Fruit fly (Drosophila melanogaster) whole organism, embryonic: ENCODE measurements around the gene CG15160.

Experiments used
- CG10321 ChIP-seq: fragments of 200-800 bp; sonication (Bioruptor generic); IDR thresholded peaks from 2 replicates; pipeline ENCODE4 v1.3.6; 2022; ENCODE audit warnings: missing biosample characterization, missing genetic modification characterization
- CG10462 ChIP-seq: fragments of 200-800 bp; sonication (Bioruptor generic); optimal IDR thresholded peaks from 2 replicates; lab custom pipeline; 2016; ENCODE audit warnings: missing biosample characterization, missing genetic modification characterization
- CG10959 ChIP-seq: fragments of 200-800 bp; sonication (Bioruptor generic); IDR thresholded peaks from 2 replicates; pipeline ENCODE4 v1.3.6; 2022; ENCODE audit warnings: missing biosample characterization, missing genetic modification characterization
- CG12299 ChIP-seq: fragments of 200-800 bp; sonication (Bioruptor generic); optimal IDR thresholded peaks from 2 replicates; lab custom pipeline; 2018; ENCODE audit warnings: missing biosample characterization, mild to moderate bottlenecking, missing genetic modification characterization
- CG13287 ChIP-seq: fragments of 200-800 bp; sonication (Bioruptor generic); IDR thresholded peaks from 2 replicates; pipeline ENCODE4 v1.3.6; 2022; ENCODE audit warnings: missing biosample characterization, missing genetic modification characterization; ENCODE audit not compliant: partially characterized antibody
- CG13624 ChIP-seq: fragments of 200-800 bp; sonication (Bioruptor generic); optimal IDR thresholded peaks from 2 replicates; lab custom pipeline; 2016; ENCODE audit warnings: missing biosample characterization, missing genetic modification characterization
- CG15601 ChIP-seq: fragments of 200-800 bp; sonication (Bioruptor generic); optimal IDR thresholded peaks from 3 replicates; lab custom pipeline; 2019; ENCODE audit warnings: missing biosample characterization, mild to moderate bottlenecking, missing genetic modification characterization, moderate library complexity
- CG1603 ChIP-seq: fragments of 200-800 bp; sonication (Bioruptor generic); optimal IDR thresholded peaks from 2 replicates; lab custom pipeline; 2019; ENCODE audit warnings: missing biosample characterization, mild to moderate bottlenecking, missing genetic modification characterization, moderate library complexity
- CG16779 ChIP-seq: fragments of 200-800 bp; sonication (Bioruptor generic); IDR thresholded peaks from 2 replicates; pipeline ENCODE4 v1.3.6; 2022; ENCODE audit warnings: missing biosample characterization, missing genetic modification characterization
- CG17568 ChIP-seq: fragments of 200-800 bp; sonication (Bioruptor generic); optimal IDR thresholded peaks from 2 replicates; lab custom pipeline; 2018; ENCODE audit warnings: missing biosample characterization, mild to moderate bottlenecking, missing genetic modification characterization, moderate library complexity
- CG18262 ChIP-seq: fragments of 200-800 bp; optimal IDR thresholded peaks from 3 replicates; lab custom pipeline; 2019; ENCODE audit warnings: missing biosample characterization, mild to moderate bottlenecking, missing genetic modification characterization, moderate library complexity
- CG31365 ChIP-seq: fragments of 200-800 bp; sonication (Bioruptor generic); optimal IDR thresholded peaks from 2 replicates; lab custom pipeline; 2018; ENCODE audit warnings: missing biosample characterization, mild to moderate bottlenecking, missing genetic modification characterization
- CG31388 ChIP-seq: fragments of 200-800 bp; sonication (Bioruptor generic); optimal IDR thresholded peaks from 2 replicates; lab custom pipeline; 2016; ENCODE audit warnings: missing biosample characterization, missing genetic modification characterization
- CG33557 ChIP-seq: fragments of 200-800 bp; sonication (Bioruptor generic); optimal IDR thresholded peaks from 2 replicates; lab custom pipeline; 2019; ENCODE audit warnings: missing biosample characterization, mild to moderate bottlenecking, missing genetic modification characterization, moderate library complexity
- CG4328 ChIP-seq: fragments of 200-800 bp; sonication (Bioruptor generic); optimal IDR thresholded peaks from 3 replicates; lab custom pipeline; 2017; ENCODE audit warnings: missing biosample characterization, missing genetic modification reagents, missing genetic modification characterization
- CG4617 ChIP-seq: fragments of 200-800 bp; sonication (Bioruptor generic); optimal IDR thresholded peaks from 3 replicates; lab custom pipeline; 2016; ENCODE audit warnings: missing biosample characterization, missing genetic modification characterization, borderline replicate concordance
- CG4730 ChIP-seq: fragments of 200-800 bp; sonication (Bioruptor generic); IDR thresholded peaks from 2 replicates; pipeline ENCODE4 v1.3.6; 2022; ENCODE audit warnings: missing biosample characterization, missing genetic modification characterization
- CG6272 ChIP-seq: fragments of 200-800 bp; sonication (Bioruptor generic); IDR thresholded peaks from 2 replicates; pipeline ENCODE4 v1.3.6; 2022; ENCODE audit warnings: missing biosample characterization, missing genetic modification characterization
- CG7556 ChIP-seq: fragments of 200-800 bp; sonication (Bioruptor generic); optimal IDR thresholded peaks from 2 replicates; lab custom pipeline; 2017; ENCODE audit warnings: missing biosample characterization, mild to moderate bottlenecking, missing genetic modification characterization
- CG7987 ChIP-seq: fragments of 200-800 bp; sonication (Bioruptor generic); optimal IDR thresholded peaks from 2 replicates; lab custom pipeline; 2018; ENCODE audit warnings: missing biosample characterization, mild to moderate bottlenecking, missing genetic modification characterization, moderate library complexity
- CG9727 ChIP-seq: fragments of 200-800 bp; sonication (Bioruptor generic); optimal IDR thresholded peaks from 3 replicates; lab custom pipeline; 2017; ENCODE audit warnings: missing biosample characterization, mild to moderate bottlenecking, missing genetic modification characterization
- D19B ChIP-seq: fragments of 200-800 bp; sonication (Bioruptor generic); optimal IDR thresholded peaks from 2 replicates; lab custom pipeline; 2017; ENCODE audit warnings: missing biosample characterization, mild to moderate bottlenecking, missing genetic modification characterization
- E2f2 ChIP-seq: fragments of 200-800 bp; sonication (Bioruptor generic); IDR thresholded peaks from 2 replicates; pipeline ENCODE4 v1.3.6; 2022; ENCODE audit warnings: missing biosample characterization, missing genetic modification characterization
- Fer3 ChIP-seq: fragments of 200-800 bp; sonication (Bioruptor generic); optimal IDR thresholded peaks from 2 replicates; lab custom pipeline; 2018; ENCODE audit warnings: missing biosample characterization, mild to moderate bottlenecking, missing genetic modification characterization, moderate library complexity
- GATAe ChIP-seq: fragments of 200-800 bp; sonication (Bioruptor generic); conservative IDR thresholded peaks from 2 replicates; pipeline ENCODE4 v1.3.6; 2022; ENCODE audit warnings: missing biosample characterization, missing genetic modification characterization
- MESR4 ChIP-seq: fragments of 200-800 bp; sonication (Bioruptor generic); optimal IDR thresholded peaks from 2 replicates; lab custom pipeline; 2018; ENCODE audit warnings: missing biosample characterization, mild to moderate bottlenecking, missing genetic modification characterization, moderate library complexity
- Max ChIP-seq: fragments of 200-800 bp; sonication (Bioruptor generic); optimal IDR thresholded peaks from 2 replicates; lab custom pipeline; 2016; ENCODE audit warnings: missing biosample characterization, mild to moderate bottlenecking, missing genetic modification characterization
- Nf-YA ChIP-seq: fragments of 200-800 bp; sonication (Bioruptor generic); IDR thresholded peaks from 2 replicates; pipeline ENCODE4 v1.3.6; 2022; ENCODE audit warnings: missing biosample characterization, missing genetic modification characterization
- Sox102F ChIP-seq: fragments of 200-800 bp; sonication (Bioruptor generic); optimal IDR thresholded peaks from 2 replicates; lab custom pipeline; 2018; ENCODE audit warnings: missing biosample characterization, mild to moderate bottlenecking, missing genetic modification characterization, moderate library complexity
- az2 ChIP-seq: fragments of 200-800 bp; sonication (Bioruptor generic); optimal IDR thresholded peaks from 3 replicates; lab custom pipeline; 2016; ENCODE audit warnings: missing biosample characterization, missing genetic modification characterization
- caup ChIP-seq: fragments of 200-800 bp; sonication (Bioruptor generic); optimal IDR thresholded peaks from 3 replicates; lab custom pipeline; 2017; ENCODE audit warnings: missing biosample characterization, mild to moderate bottlenecking, missing genetic modification characterization, moderate library complexity; ENCODE audit not compliant: severe bottlenecking
- chm ChIP-seq: fragments of 200-800 bp; sonication (Bioruptor generic); IDR thresholded peaks from 2 replicates; pipeline ENCODE4 v1.3.6; 2022; ENCODE audit warnings: missing biosample characterization, missing genetic modification characterization
- ci ChIP-seq: fragments of 200-800 bp; sonication (Bioruptor generic); IDR thresholded peaks from 3 replicates; pipeline ENCODE4 v1.3.6; 2022; ENCODE audit warnings: missing biosample characterization, missing genetic modification characterization
- danr ChIP-seq: fragments of 200-800 bp; sonication (Bioruptor generic); IDR thresholded peaks from 2 replicates; pipeline ENCODE4 v1.3.6; 2022; ENCODE audit warnings: missing biosample characterization, missing genetic modification characterization
- dmrt11E ChIP-seq: fragments of 200-800 bp; sonication (Bioruptor generic); optimal IDR thresholded peaks from 3 replicates; lab custom pipeline; 2018; ENCODE audit warnings: missing biosample characterization, mild to moderate bottlenecking, missing genetic modification characterization, moderate library complexity
- eve ChIP-seq, 2 experiments: fragments of >200 bp; optimal IDR thresholded peaks; 2 replicates each; lab custom pipeline; 2017; ENCODE audit warnings: missing biosample characterization in 2 of 2, missing genetic modification characterization in 2 of 2
- fu2 ChIP-seq: fragments of 200-800 bp; sonication (Bioruptor generic); optimal IDR thresholded peaks from 2 replicates; lab custom pipeline; 2016; ENCODE audit warnings: missing biosample characterization, missing genetic modification characterization
- ind ChIP-seq: fragments of 200-800 bp; sonication (Bioruptor generic); optimal IDR thresholded peaks from 3 replicates; lab custom pipeline; 2016; ENCODE audit warnings: missing biosample characterization, missing genetic modification characterization
- insv ChIP-seq, 2 experiments: fragments of 200-800 bp; sonication (Bioruptor generic); optimal IDR thresholded peaks; 3 replicates each; lab custom pipeline; 2016 to 2018; ENCODE audit warnings: missing biosample characterization in 2 of 2, missing genetic modification characterization in 2 of 2
- nau ChIP-seq: fragments of 200-800 bp; sonication (Bioruptor generic); optimal IDR thresholded peaks from 3 replicates; lab custom pipeline; 2017; ENCODE audit warnings: missing biosample characterization, mild to moderate bottlenecking, missing genetic modification characterization, missing genetic modification reagents
- odd ChIP-seq: fragments of 200-800 bp; sonication (Bioruptor generic); optimal IDR thresholded peaks from 2 replicates; lab custom pipeline; 2017; ENCODE audit warnings: missing biosample characterization, mild to moderate bottlenecking, missing genetic modification characterization
- peb ChIP-seq: fragments of 200-800 bp; sonication (Bioruptor generic); IDR thresholded peaks from 2 replicates; pipeline ENCODE4 v1.3.6; 2022; ENCODE audit warnings: missing biosample characterization, missing genetic modification characterization
- schlank ChIP-seq: fragments of 200-800 bp; sonication (Bioruptor generic); optimal IDR thresholded peaks from 2 replicates; lab custom pipeline; 2018; ENCODE audit warnings: missing biosample characterization, mild to moderate bottlenecking, missing genetic modification characterization
- shn ChIP-seq: fragments of 200-800 bp; sonication (Bioruptor generic); optimal IDR thresholded peaks from 3 replicates; lab custom pipeline; 2016; ENCODE audit warnings: missing biosample characterization, missing genetic modification characterization
- sim ChIP-seq: fragments of 200-800 bp; sonication (Bioruptor generic); IDR thresholded peaks from 2 replicates; pipeline ENCODE4 v1.3.6; 2022; ENCODE audit warnings: missing biosample characterization, missing genetic modification characterization
- sima ChIP-seq: fragments of 200-800 bp; sonication (Bioruptor generic); optimal IDR thresholded peaks from 2 replicates; lab custom pipeline; 2016; ENCODE audit warnings: missing biosample characterization, missing genetic modification characterization
- sug ChIP-seq: fragments of 200-800 bp; optimal IDR thresholded peaks from 2 replicates; lab custom pipeline; 2019; ENCODE audit warnings: missing biosample characterization, mild to moderate bottlenecking, missing genetic modification characterization, moderate library complexity
- tin ChIP-seq: fragments of 200-800 bp; sonication (Bioruptor generic); optimal IDR thresholded peaks from 3 replicates; lab custom pipeline; 2016; ENCODE audit warnings: missing biosample characterization, missing genetic modification characterization
- tll ChIP-seq, 2 experiments: fragments of 200-800 bp in 1 of 2; fragments of >200 bp in 1 of 2; sonication (Bioruptor generic) in 1 of 2; optimal IDR thresholded peaks; 2 replicates each; lab custom pipeline; 2017 to 2019; ENCODE audit warnings: missing biosample characterization in 2 of 2, missing genetic modification characterization in 2 of 2, mild to moderate bottlenecking in 1 of 2, moderate library complexity in 1 of 2
- tna ChIP-seq: fragments of 200-800 bp; sonication (Bioruptor generic); IDR thresholded peaks from 2 replicates; pipeline ENCODE4 v1.3.6; 2022; ENCODE audit warnings: missing biosample characterization, missing genetic modification characterization; ENCODE audit not compliant: partially characterized antibody
- wek ChIP-seq: fragments of 200-800 bp; sonication (Bioruptor generic); optimal IDR thresholded peaks from 3 replicates; lab custom pipeline; 2018; ENCODE audit warnings: missing biosample characterization, mild to moderate bottlenecking, missing genetic modification characterization, moderate library complexity

The CG15160 gene

DNA sequence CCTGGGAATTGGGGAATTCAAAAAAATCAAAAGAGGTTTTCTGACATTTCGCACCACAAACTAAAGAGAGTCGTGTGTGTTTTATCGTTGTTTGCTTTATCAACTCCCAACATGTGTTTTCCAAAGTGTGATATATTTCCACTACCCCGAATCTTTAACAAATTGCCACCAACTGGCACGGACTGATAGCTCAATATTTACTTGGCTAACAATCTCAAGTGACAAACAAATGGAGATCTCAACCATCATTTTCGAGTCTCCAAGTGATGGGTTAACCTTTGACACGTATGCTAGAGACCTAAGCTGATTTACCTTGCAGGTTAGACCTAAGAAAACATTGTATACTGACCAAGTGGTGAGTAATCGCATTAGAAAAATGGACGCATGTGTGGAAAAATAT, 34.8 kb downstream of the CG15160 start (continued):
- TF ChIP-seq CG13287 (GFP tag; lab: Robert Waterston, UW) (no peak), Max (GFP tag; lab: Kevin White, UChicago) (no peak), E2f2 (GFP tag; lab: Robert Waterston, UW) (no peak), az2 (GFP tag; lab: Kevin White, UChicago) (no peak), CG15601 (tag; lab: Kevin White, UChicago) (no peak), CG17568 (GFP tag; lab: Kevin White, UChicago) (peak; percentile 9), ci (GFP tag; lab: Robert Waterston, UW) (no peak), tin (GFP tag; lab: Kevin White, UChicago) (no peak), dmrt11E (peak; percentile 49), insv (GFP tag; optimal IDR thresholded peaks at IDR 0.05; lab: Kevin White, UChicago) (no peak), Sox102F (GFP tag; lab: Kevin White, UChicago) (no peak), tll (GFP tag; optimal IDR thresholded peaks at IDR 0.05; lab: Kevin White, UChicago) (peak in 1 of 2 experiments; percentile 78), chm (GFP tag; lab: Robert Waterston, UW) (no peak), CG4730 (GFP tag; lab: Robert Waterston, UW) (no peak), D19B (no peak), CG6272 (GFP tag; lab: Robert Waterston, UW) (no peak), wek (GFP tag; lab: Kevin White, UChicago) (peak; percentile 50), shn (GFP tag; lab: Kevin White, UChicago) (no peak), CG10321 (GFP tag; lab: Robert Waterston, UW) (no peak), ind (GFP tag; lab: Kevin White, UChicago) (no peak), tna (no peak), CG7987 (peak; percentile 7), Fer3 (tag; lab: Kevin White, UChicago) (peak; percentile 4), danr (GFP tag; lab: Robert Waterston, UW) (no peak), fu2 (GFP tag; lab: Kevin White, UChicago) (no peak), sim (peak; percentile 32; the same call in 1 of the 2 replicates), eve (GFP tag; optimal IDR thresholded peaks at IDR 0.05; lab: Kevin White, UChicago) (peak in 1 of 2 experiments; percentile 32), CG10462 (GFP tag; lab: Kevin White, UChicago) (no peak), GATAe (no peak), CG13624 (GFP tag; lab: Kevin White, UChicago) (no peak), CG18262 (peak; percentile 12), Nf-YA (no peak), sima (no peak), CG31388 (GFP tag; lab: Kevin White, UChicago) (no peak), CG33557 (GFP tag; lab: Kevin White, UChicago) (peak; percentile 48), sug (tag; lab: Kevin White, UChicago) (no peak), odd (GFP tag; lab: Kevin White, UChicago) (peak; percentile 44), CG7556 (GFP tag; lab: Kevin White, UChicago) (peak; percentile 9), CG4617 (GFP tag; lab: Kevin White, UChicago) (no peak), nau (GFP tag; lab: Kevin White, UChicago) (peak; percentile 23), CG9727 (peak; percentile 35), CG1603 (tag; lab: Kevin White, UChicago) (peak; percentile 39), MESR4 (GFP tag; lab: Kevin White, UChicago) (no peak), CG10959 (no peak), CG12299 (tag; lab: Kevin White, UChicago) (no peak), CG16779 (GFP tag; lab: Robert Waterston, UW) (no peak), CG31365 (peak; percentile 1), CG4328 (GFP tag; lab: Kevin White, UChicago) (no peak), caup (peak; percentile 51), schlank (tag; lab: Kevin White, UChicago) (no peak), peb (no peak)
